Worm (Caenorhabditis elegans) whole organism, late embryonic: ENCODE measurements around the gene flp-27.

ENCODE experiments used
- C08G9.2 ChIP-seq: sonication (generic microtip); optimal IDR thresholded peaks from 2 replicates; lab custom pipeline; 2016; ENCODE audit warnings: mild to moderate bottlenecking, missing genetic modification characterization, moderate library complexity, missing compliant biosample characterization
- ama-1 ChIP-seq: fragments of 150-350 bp; optimal IDR thresholded peaks from 2 replicates; lab custom pipeline; 2014
- fkh-6 ChIP-seq: sonication (generic microtip); optimal IDR thresholded peaks from 2 replicates; lab custom pipeline; 2016; ENCODE audit warnings: missing genetic modification characterization, missing compliant biosample characterization
- nhr-11 ChIP-seq: fragments of 150-350 bp; optimal IDR thresholded peaks from 2 replicates; lab custom pipeline; 2014; ENCODE audit warnings: missing biosample characterization, missing genetic modification characterization
- pag-3 ChIP-seq: sonication (generic microtip); optimal IDR thresholded peaks from 2 replicates; lab custom pipeline; 2016; ENCODE audit warnings: missing compliant biosample characterization, missing genetic modification characterization, borderline replicate concordance
- pha-4 ChIP-seq: fragments of 150-350 bp; optimal IDR thresholded peaks from 2 replicates; lab custom pipeline; 2018; ENCODE audit warnings: missing biosample characterization, missing genetic modification reagents, missing genetic modification characterization
- ref-2 ChIP-seq: sonication (generic microtip); optimal IDR thresholded peaks from 2 replicates; lab custom pipeline; 2016; ENCODE audit warnings: missing genetic modification characterization, missing compliant biosample characterization
- tbx-2 ChIP-seq: sonication (generic microtip); optimal IDR thresholded peaks from 2 replicates; lab custom pipeline; 2016; ENCODE audit warnings: missing genetic modification characterization, missing compliant biosample characterization
- unc-42 ChIP-seq: sonication (generic microtip); optimal IDR thresholded peaks from 2 replicates; lab custom pipeline; 2016; ENCODE audit warnings: missing genotype, missing genetic modification characterization, missing compliant biosample characterization
- unc-86 ChIP-seq: sonication (generic microtip); optimal IDR thresholded peaks from 2 replicates; lab custom pipeline; 2016; ENCODE audit warnings: missing genetic modification characterization, missing compliant biosample characterization

DNA sequence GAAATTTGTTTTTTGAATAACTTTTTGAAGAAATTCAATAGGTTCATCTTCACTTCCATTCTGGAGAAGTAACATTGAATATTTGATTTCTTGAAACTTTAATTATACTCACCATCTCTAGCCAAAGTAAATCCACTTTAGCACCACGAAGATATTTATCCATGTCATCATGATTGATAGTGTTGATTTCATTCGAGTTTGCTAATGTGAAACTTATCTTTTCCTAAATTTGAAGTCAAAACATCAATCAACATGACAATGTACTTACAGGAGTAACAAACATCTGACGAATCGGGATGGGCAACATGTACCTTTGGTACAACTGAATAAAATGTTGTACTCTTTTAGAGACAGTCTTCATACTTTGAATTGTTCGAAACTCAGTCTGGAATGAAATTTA is 16.5 kb downstream of the flp-27 start:
- no peak for TF ChIP-seq pha-4 (tag; lab: Kevin White, UChicago)
- no peak for TF ChIP-seq unc-86 (tag; lab: Kevin White, UChicago)
- TF ChIP-seq C08G9.2 (tag; lab: Kevin White, UChicago) = no peak
- TF ChIP-seq tbx-2 (tag; lab: Kevin White, UChicago) = no peak
- TF ChIP-seq nhr-11 = no peak
- no peak for TF ChIP-seq pag-3 (tag; lab: Kevin White, UChicago)
- no peak for TF ChIP-seq ama-1 (lab: Kevin White, UChicago)
- TF ChIP-seq unc-42 (tag; lab: Kevin White, UChicago) = no peak
- no peak for TF ChIP-seq fkh-6 (tag; lab: Kevin White, UChicago)
- no peak for TF ChIP-seq ref-2 (tag; lab: Kevin White, UChicago)
